Fruit fly (Drosophila melanogaster) whole organism, embryonic: ENCODE data around the gene CG43915.

Experiments used
- Asciz ChIP-seq: fragments of 200-800 bp; sonication (Bioruptor generic); optimal IDR thresholded peaks from 2 replicates; lab custom pipeline; 2017; ENCODE audit warnings: missing biosample characterization, mild to moderate bottlenecking, missing genetic modification characterization, missing genetic modification reagents
- CG1024 ChIP-seq: fragments of 200-800 bp; sonication (Bioruptor generic); IDR thresholded peaks from 2 replicates; pipeline ENCODE4 v1.3.6; 2022; ENCODE audit warnings: missing biosample characterization, missing genetic modification characterization
- CG11504 ChIP-seq: fragments of 200-800 bp; sonication (Bioruptor generic); optimal IDR thresholded peaks from 3 replicates; lab custom pipeline; 2019; ENCODE audit warnings: missing biosample characterization, mild to moderate bottlenecking, missing genetic modification characterization, moderate library complexity
- CG11695 ChIP-seq: fragments of 200-800 bp; sonication (Bioruptor generic); IDR thresholded peaks from 3 replicates; pipeline ENCODE4 v1.3.6; 2022; ENCODE audit warnings: missing biosample characterization, missing genetic modification characterization
- CG12659 ChIP-seq: fragments of 200-800 bp; sonication (Bioruptor generic); optimal IDR thresholded peaks from 3 replicates; lab custom pipeline; 2017; ENCODE audit warnings: mild to moderate bottlenecking, missing biosample characterization, missing genetic modification reagents, missing genetic modification characterization
- CG13424 ChIP-seq: fragments of 200-800 bp; sonication (Bioruptor generic); optimal IDR thresholded peaks from 2 replicates; lab custom pipeline; 2019; ENCODE audit warnings: missing biosample characterization, mild to moderate bottlenecking, missing genetic modification characterization, moderate library complexity
- CG14014 ChIP-seq: fragments of 200-800 bp; sonication (Bioruptor generic); IDR thresholded peaks from 2 replicates; pipeline ENCODE4 v1.3.6; 2022; ENCODE audit warnings: missing biosample characterization, missing genetic modification characterization
- CG16863 ChIP-seq: fragments of 200-800 bp; sonication (Bioruptor generic); optimal IDR thresholded peaks from 3 replicates; lab custom pipeline; 2016; ENCODE audit warnings: missing biosample characterization, missing genetic modification characterization
- CG17359 ChIP-seq: fragments of 200-800 bp; sonication (Bioruptor generic); optimal IDR thresholded peaks from 3 replicates; lab custom pipeline; 2018; ENCODE audit warnings: missing biosample characterization, mild to moderate bottlenecking, missing genetic modification characterization, moderate library complexity
- CG2678 ChIP-seq: fragments of 200-800 bp; sonication (Bioruptor generic); optimal IDR thresholded peaks from 3 replicates; lab custom pipeline; 2019; ENCODE audit warnings: missing biosample characterization, mild to moderate bottlenecking, missing genetic modification characterization, moderate library complexity
- CG2712 ChIP-seq: fragments of 200-800 bp; optimal IDR thresholded peaks from 3 replicates; lab custom pipeline; 2019; ENCODE audit warnings: missing biosample characterization, mild to moderate bottlenecking, missing genetic modification characterization, moderate library complexity
- CG30431 ChIP-seq: fragments of 200-800 bp; sonication (Bioruptor generic); optimal IDR thresholded peaks from 2 replicates; lab custom pipeline; 2017; ENCODE audit warnings: missing biosample characterization, missing genetic modification characterization
- CG31388 ChIP-seq: fragments of 200-800 bp; sonication (Bioruptor generic); optimal IDR thresholded peaks from 2 replicates; lab custom pipeline; 2016; ENCODE audit warnings: missing biosample characterization, missing genetic modification characterization
- CG3726 ChIP-seq: fragments of 200-800 bp; sonication (Bioruptor generic); IDR thresholded peaks from 3 replicates; pipeline ENCODE4, ENCODE4 v1.3.6; 2022; ENCODE audit warnings: missing biosample characterization, missing genetic modification characterization
- CG3847 ChIP-seq: fragments of 200-800 bp; sonication (Bioruptor generic); IDR thresholded peaks from 2 replicates; pipeline ENCODE4 v1.3.6; 2022; ENCODE audit warnings: missing biosample characterization, missing genetic modification characterization
- CG5180 ChIP-seq: fragments of 200-800 bp; sonication (Bioruptor generic); optimal IDR thresholded peaks from 3 replicates; lab custom pipeline; 2017; ENCODE audit warnings: missing biosample characterization, missing genetic modification characterization, mild to moderate bottlenecking, moderate library complexity, missing genetic modification reagents
- CG5953 ChIP-seq: fragments of 200-800 bp; sonication (Bioruptor generic); IDR thresholded peaks from 2 replicates; pipeline ENCODE4 v1.3.6; 2022; ENCODE audit warnings: missing biosample characterization, missing genetic modification characterization
- CG9727 ChIP-seq: fragments of 200-800 bp; sonication (Bioruptor generic); optimal IDR thresholded peaks from 3 replicates; lab custom pipeline; 2017; ENCODE audit warnings: missing biosample characterization, mild to moderate bottlenecking, missing genetic modification characterization
- CG9817 ChIP-seq: fragments of 200-800 bp; sonication (Bioruptor generic); optimal IDR thresholded peaks from 2 replicates; lab custom pipeline; 2018; ENCODE audit warnings: missing biosample characterization, mild to moderate bottlenecking, missing genetic modification characterization, moderate library complexity
- Dip2 ChIP-seq: fragments of 200-800 bp; sonication (Bioruptor generic); IDR thresholded peaks from 2 replicates; pipeline ENCODE4 v1.3.6; 2022; ENCODE audit warnings: missing biosample characterization, missing genetic modification characterization
- Fer1 ChIP-seq: fragments of 200-800 bp; sonication (Bioruptor generic); optimal IDR thresholded peaks from 2 replicates; lab custom pipeline; 2017; ENCODE audit warnings: missing biosample characterization, mild to moderate bottlenecking, missing genetic modification characterization
- Hr3 ChIP-seq: fragments of 200-800 bp; sonication (Bioruptor generic); optimal IDR thresholded peaks from 3 replicates; lab custom pipeline; 2016; ENCODE audit warnings: missing biosample characterization, missing genetic modification characterization
- Med ChIP-seq: fragments of 200-800 bp; sonication (Bioruptor generic); peaks from one replicate; lab custom pipeline; 2016; ENCODE audit warnings: missing biosample characterization, missing genetic modification characterization, mild to moderate bottlenecking, inconsistent platforms, moderate library complexity
- Oli ChIP-seq: fragments of 200-800 bp; sonication (Bioruptor generic); optimal IDR thresholded peaks from 2 replicates; lab custom pipeline; 2018; ENCODE audit warnings: missing biosample characterization, mild to moderate bottlenecking, missing genetic modification characterization, moderate library complexity
- PHDP ChIP-seq: fragments of 200-800 bp; sonication (Bioruptor generic); optimal IDR thresholded peaks from 3 replicates; lab custom pipeline; 2018; ENCODE audit warnings: missing biosample characterization, mild to moderate bottlenecking, missing genetic modification characterization, moderate library complexity
- Ptx1 ChIP-seq: fragments of 200-800 bp; sonication (Bioruptor generic); IDR thresholded peaks from 2 replicates; pipeline ENCODE4 v1.3.6; 2022; ENCODE audit warnings: missing biosample characterization, missing genetic modification characterization
- Six4 ChIP-seq: fragments of 200-800 bp; sonication (Bioruptor generic); optimal IDR thresholded peaks from 2 replicates; lab custom pipeline; 2016; ENCODE audit warnings: missing biosample characterization, missing genetic modification characterization
- ase ChIP-seq: fragments of 200-800 bp; sonication (Bioruptor generic); IDR thresholded peaks from 3 replicates; pipeline ENCODE4 v1.3.6; 2022; ENCODE audit warnings: missing biosample characterization, missing genetic modification characterization
- ash1 ChIP-seq: fragments of 200-800 bp; sonication (Bioruptor generic); optimal IDR thresholded peaks from 2 replicates; lab custom pipeline; 2018; ENCODE audit warnings: missing biosample characterization, mild to moderate bottlenecking, missing genetic modification characterization
- bcd ChIP-seq: fragments of 200-800 bp; sonication (Bioruptor generic); optimal IDR thresholded peaks from 2 replicates; lab custom pipeline; 2017; ENCODE audit warnings: missing biosample characterization, mild to moderate bottlenecking, missing genetic modification characterization
- chinmo ChIP-seq: fragments of 200-800 bp; sonication (Bioruptor generic); IDR thresholded peaks from 4 replicates; pipeline ENCODE4 v1.3.6; 2022; ENCODE audit warnings: missing biosample characterization, missing genetic modification characterization; ENCODE audit not compliant: partially characterized antibody
- esg ChIP-seq: fragments of 200-800 bp; sonication (Bioruptor generic); conservative IDR thresholded peaks from 2 replicates; pipeline ENCODE4 v1.3.6; 2022; ENCODE audit warnings: missing biosample characterization, missing genetic modification characterization
- exex ChIP-seq: fragments of 200-800 bp; sonication (Bioruptor generic); optimal IDR thresholded peaks from 4 replicates; lab custom pipeline; 2018; ENCODE audit warnings: missing biosample characterization, mild to moderate bottlenecking, missing genetic modification characterization, moderate library complexity
- gem ChIP-seq: fragments of 200-800 bp; sonication (Bioruptor generic); optimal IDR thresholded peaks from 2 replicates; lab custom pipeline; 2019; ENCODE audit warnings: missing biosample characterization, mild to moderate bottlenecking, missing genetic modification characterization, moderate library complexity
- grau ChIP-seq: fragments of 200-800 bp; optimal IDR thresholded peaks from 3 replicates; lab custom pipeline; 2019; ENCODE audit warnings: missing biosample characterization, mild to moderate bottlenecking, missing genetic modification characterization, moderate library complexity
- gro ChIP-seq: fragments of 200-800 bp; sonication (Bioruptor generic); optimal IDR thresholded peaks from 2 replicates; lab custom pipeline; 2016; ENCODE audit warnings: missing biosample characterization, missing genetic modification characterization
- gsb-n ChIP-seq: fragments of 200-800 bp; sonication (Bioruptor generic); optimal IDR thresholded peaks from 3 replicates; lab custom pipeline; 2018; ENCODE audit warnings: missing biosample characterization, mild to moderate bottlenecking, missing genetic modification characterization
- maf-S ChIP-seq: fragments of 200-800 bp; sonication (Bioruptor generic); optimal IDR thresholded peaks from 2 replicates; lab custom pipeline; 2016; ENCODE audit warnings: missing biosample characterization, missing genetic modification characterization
- nau ChIP-seq: fragments of 200-800 bp; sonication (Bioruptor generic); optimal IDR thresholded peaks from 3 replicates; lab custom pipeline; 2017; ENCODE audit warnings: missing biosample characterization, mild to moderate bottlenecking, missing genetic modification characterization, missing genetic modification reagents
- pan ChIP-seq, 4 experiments: fragments of >200 bp in 3 of 4; fragments of 200-800 bp in 1 of 4; sonication (Bioruptor generic) in 1 of 4; optimal IDR thresholded peaks in 3 of 4; IDR thresholded peaks in 1 of 4; 2 replicates each; pipeline versions ENCODE4 v1.3.6 to Lab custom; 2017 to 2022; ENCODE audit warnings: missing biosample characterization in 2 of 4, missing genetic modification characterization in 2 of 4, mixed read lengths in 1 of 4
- prd ChIP-seq, 3 experiments: fragments of >200 bp in 2 of 3; fragments of 200-800 bp in 1 of 3; sonication (Bioruptor generic) in 1 of 3; optimal IDR thresholded peaks in 2 of 3; IDR thresholded peaks in 1 of 3; 2 replicates in 2 of 3; 3 replicates in 1 of 3; pipeline versions ENCODE4 v1.3.6 to Lab custom; 2017 to 2022; ENCODE audit warnings: missing biosample characterization in 1 of 3, missing genetic modification characterization in 1 of 3
- sens ChIP-seq: fragments of 200-800 bp; sonication (Bioruptor generic); peaks from one replicate; lab custom pipeline; 2016; ENCODE audit warnings: missing biosample characterization, missing genetic modification characterization
- so ChIP-seq: fragments of 200-800 bp; sonication (Bioruptor generic); IDR thresholded peaks from 3 replicates; pipeline ENCODE4 v1.3.6; 2022; ENCODE audit warnings: missing biosample characterization, missing genetic modification characterization
- tio ChIP-seq: fragments of 200-800 bp; sonication (Bioruptor generic); optimal IDR thresholded peaks from 2 replicates; lab custom pipeline; 2017; ENCODE audit warnings: missing biosample characterization, missing genetic modification characterization, inconsistent platforms
- vnd ChIP-seq: fragments of 200-800 bp; sonication (Bioruptor generic); IDR thresholded peaks from 3 replicates; pipeline ENCODE4 v1.3.6; 2022; ENCODE audit warnings: missing biosample characterization, missing genetic modification characterization; ENCODE audit not compliant: partially characterized antibody
- vvl ChIP-seq: fragments of 200-800 bp; sonication (Bioruptor generic); IDR thresholded peaks from 2 replicates; pipeline ENCODE4 v1.3.6; 2022; ENCODE audit warnings: missing biosample characterization, missing genetic modification characterization
- zen ChIP-seq: fragments of 200-800 bp; sonication (Bioruptor generic); optimal IDR thresholded peaks from 3 replicates; lab custom pipeline; 2018; ENCODE audit warnings: missing biosample characterization, mild to moderate bottlenecking, missing genetic modification characterization, moderate library complexity
- zfh2 ChIP-seq: fragments of 200-800 bp; sonication (Bioruptor generic); optimal IDR thresholded peaks from 2 replicates; lab custom pipeline; 2016; ENCODE audit warnings: missing biosample characterization, missing genetic modification characterization

CG43915 gene

DNA sequence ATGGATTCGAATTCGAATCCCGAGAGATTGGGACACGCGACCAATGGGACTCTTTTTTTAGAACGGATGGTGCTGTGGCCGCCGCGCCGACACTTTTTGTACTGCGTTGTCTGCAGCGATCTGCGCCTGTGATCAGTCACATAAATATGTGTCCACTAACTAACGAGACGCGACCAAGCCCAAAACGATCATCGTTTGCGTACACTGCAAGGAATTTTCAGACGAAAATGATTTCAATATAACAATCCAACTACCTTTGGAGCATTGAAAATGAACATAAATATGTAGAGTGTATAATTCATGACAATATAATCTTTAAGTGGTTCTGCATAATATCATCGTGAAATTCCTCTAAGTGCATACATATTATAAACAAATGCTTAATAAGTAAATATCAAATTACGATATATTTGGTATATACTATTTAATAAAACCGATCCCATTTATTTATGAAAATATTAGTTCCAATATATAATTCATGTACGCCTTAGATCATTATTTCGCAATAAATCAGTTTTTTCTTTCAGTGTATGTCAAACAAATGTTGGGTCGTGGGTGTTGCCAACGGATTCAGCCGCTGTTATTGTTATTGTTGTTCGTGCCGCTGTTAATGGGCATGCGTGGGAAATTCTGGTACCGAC is 37.0 kb upstream of the CG43915 start, which contains the start of gene Eip63F-1 (continued):
- no peak for TF ChIP-seq prd (optimal IDR thresholded peaks at IDR 0.05; lab: Kevin White, UChicago)
- TF ChIP-seq prd (GFP tag; IDR thresholded peaks at IDR 0.05; lab: Robert Waterston, UW): 0 out of 3 replicates have a peak, but pooled peaks have one; percentile 12
- TF ChIP-seq grau: peak; percentile 79
- TF ChIP-seq CG1024 (GFP tag; lab: Robert Waterston, UW): peak; percentile 30; the same call in 1 of the 2 replicates
- TF ChIP-seq exex (tag; lab: Kevin White, UChicago): peak; percentile 11
- no peak for TF ChIP-seq CG3726 (GFP tag; lab: Robert Waterston, UW)
- peak; percentile 68 for TF ChIP-seq Fer1
- peak; percentile 78 for TF ChIP-seq Oli (tag; lab: Kevin White, UChicago)
- no peak for TF ChIP-seq vnd (GFP tag; lab: Robert Waterston, UW)
- peak; percentile 64 for TF ChIP-seq CG9727 (GFP tag; lab: Kevin White, UChicago)
- peak; percentile 29 for TF ChIP-seq sens (GFP tag; lab: Kevin White, UChicago)
- peak; percentile 86 for TF ChIP-seq Med (GFP tag; lab: Kevin White, UChicago)
- no peak for TF ChIP-seq gro (GFP tag; lab: Kevin White, UChicago)
- TF ChIP-seq ase (GFP tag; lab: Robert Waterston, UW): 0 out of 3 replicates have a peak, but pooled peaks have one; percentile 13
- peak; percentile 52 for TF ChIP-seq vvl
- no peak for TF ChIP-seq Dip2
- no peak for TF ChIP-seq chinmo (GFP tag; lab: Robert Waterston, UW)
- 0 out of 2 replicates have a peak, but pooled peaks have one; percentile 42 for TF ChIP-seq CG3847
- peak; percentile 74 for TF ChIP-seq CG13424
- TF ChIP-seq CG17359: peak; percentile 65
- peak; percentile 67 for TF ChIP-seq CG12659 (GFP tag; lab: Kevin White, UChicago)
- TF ChIP-seq ash1 (GFP tag; lab: Kevin White, UChicago): no peak
- TF ChIP-seq Hr3 (GFP tag; lab: Kevin White, UChicago): peak; percentile 53
- peak; percentile 59 for TF ChIP-seq CG5180 (GFP tag; lab: Kevin White, UChicago)
- peak; percentile 86 for TF ChIP-seq CG11504 (tag; lab: Kevin White, UChicago)
- TF ChIP-seq maf-S (GFP tag; lab: Kevin White, UChicago): no peak
- TF ChIP-seq CG5953: peak; percentile 37; the same call in 1 of the 2 replicates
- TF ChIP-seq Asciz (GFP tag; lab: Kevin White, UChicago): peak; percentile 63
- TF ChIP-seq CG2712 (tag; lab: Kevin White, UChicago): peak; percentile 69
- peak; percentile 50 for TF ChIP-seq CG9817 (tag; lab: Kevin White, UChicago)
- no peak for TF ChIP-seq CG31388 (GFP tag; lab: Kevin White, UChicago)
- TF ChIP-seq nau (GFP tag; lab: Kevin White, UChicago): peak; percentile 39
- TF ChIP-seq gem (tag; lab: Kevin White, UChicago): peak; percentile 82
- TF ChIP-seq CG11695 (GFP tag; lab: Robert Waterston, UW): peak; percentile 40; the same call in 2 of the 3 replicates
- TF ChIP-seq pan (optimal IDR thresholded peaks at IDR 0.05; lab: Kevin White, UChicago): no peak
- peak in 1 of 2 experiments; percentile 60 for TF ChIP-seq pan (GFP tag; optimal IDR thresholded peaks at IDR 0.05 in 1 of 2, IDR thresholded peaks at IDR 0.05 in 1 of 2)
- peak; percentile 29; the same call in 1 of the 2 replicates for TF ChIP-seq CG14014 (GFP tag; lab: Robert Waterston, UW)
- TF ChIP-seq zfh2 (GFP tag; lab: Kevin White, UChicago): peak; percentile 0
- TF ChIP-seq zen (tag; lab: Kevin White, UChicago): peak; percentile 32
- TF ChIP-seq Ptx1 (GFP tag; lab: Robert Waterston, UW): peak; percentile 48
- TF ChIP-seq CG2678 (tag; lab: Kevin White, UChicago): peak; percentile 86
- peak; percentile 70 for TF ChIP-seq PHDP (tag; lab: Kevin White, UChicago)
- peak; percentile 22 for TF ChIP-seq Six4 (GFP tag; lab: Kevin White, UChicago)
- peak; percentile 2 for TF ChIP-seq CG30431 (GFP tag; lab: Kevin White, UChicago)
- TF ChIP-seq esg (GFP tag; lab: Robert Waterston, UW): peak; percentile 54
- TF ChIP-seq CG16863 (GFP tag; lab: Kevin White, UChicago): peak; percentile 22
- 0 out of 3 replicates have a peak, but pooled peaks have one; percentile 12 for TF ChIP-seq so (GFP tag; lab: Robert Waterston, UW)
- peak; percentile 8 for TF ChIP-seq gsb-n (tag; lab: Kevin White, UChicago)
- TF ChIP-seq bcd: peak; percentile 65
- TF ChIP-seq tio (GFP tag; lab: Kevin White, UChicago): peak; percentile 49
